Fruit fly (Drosophila melanogaster): ENCODE measurements around the gene Srp72.

Gene Srp72

DNA sequence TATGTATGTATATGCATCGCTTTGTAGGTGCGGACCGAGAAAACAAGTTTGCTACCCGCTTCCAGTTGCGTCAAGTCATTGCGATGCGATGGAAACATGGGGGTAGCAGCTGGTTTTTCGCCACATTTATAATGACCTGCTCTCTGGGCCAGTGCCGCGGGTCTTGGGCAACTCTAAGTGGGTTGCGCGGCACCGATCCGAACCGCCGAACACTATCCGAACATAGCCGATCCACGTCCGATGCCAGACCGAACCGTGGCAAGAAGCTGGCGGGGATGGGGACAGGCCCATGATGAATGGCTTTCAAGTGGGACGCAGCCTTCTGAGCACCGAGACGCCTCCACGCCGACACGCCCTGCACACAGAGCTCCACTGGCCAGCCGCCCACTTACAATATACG lies 15.6 kb downstream of the Srp72 start:
- TF ChIP-seq cic (GFP tag; optimal IDR thresholded peaks at IDR 0.05) (no peak), Hr96 (GFP tag; optimal IDR thresholded peaks at IDR 0.05) (no peak), ovo (GFP tag; optimal IDR thresholded peaks at IDR 0.05) (no peak), toe (GFP tag; optimal IDR thresholded peaks at IDR 0.05) (no peak), CG14711 (tag; optimal IDR thresholded peaks at IDR 0.05) (no peak), kay (GFP tag; ENCODE audit: borderline replicate concordance) (no peak), CG33017 (tag; optimal IDR thresholded peaks at IDR 0.05) (no peak), Mnt (GFP tag; optimal IDR thresholded peaks at IDR 0.05) (no peak), CG1620 (GFP tag; optimal IDR thresholded peaks at IDR 0.05) (no peak), CG12768 (GFP tag; optimal IDR thresholded peaks at IDR 0.05) (no peak), CG7045 (GFP tag; optimal IDR thresholded peaks at IDR 0.05) (no peak), CG5204 (GFP tag; optimal IDR thresholded peaks at IDR 0.05) (no peak), Clk (GFP tag; optimal IDR thresholded peaks at IDR 0.05) (no peak), CG11617 (GFP tag; optimal IDR thresholded peaks at IDR 0.05) (no peak), cnc (optimal IDR thresholded peaks at IDR 0.05) (no peak), tj (GFP tag; optimal IDR thresholded peaks at IDR 0.05) (no peak), Crg-1 (GFP tag; optimal IDR thresholded peaks at IDR 0.05) (no peak), bab1 (GFP tag; optimal IDR thresholded peaks at IDR 0.05) (no peak), CG7101 (tag; optimal IDR thresholded peaks at IDR 0.05) (no peak)

DNA sequence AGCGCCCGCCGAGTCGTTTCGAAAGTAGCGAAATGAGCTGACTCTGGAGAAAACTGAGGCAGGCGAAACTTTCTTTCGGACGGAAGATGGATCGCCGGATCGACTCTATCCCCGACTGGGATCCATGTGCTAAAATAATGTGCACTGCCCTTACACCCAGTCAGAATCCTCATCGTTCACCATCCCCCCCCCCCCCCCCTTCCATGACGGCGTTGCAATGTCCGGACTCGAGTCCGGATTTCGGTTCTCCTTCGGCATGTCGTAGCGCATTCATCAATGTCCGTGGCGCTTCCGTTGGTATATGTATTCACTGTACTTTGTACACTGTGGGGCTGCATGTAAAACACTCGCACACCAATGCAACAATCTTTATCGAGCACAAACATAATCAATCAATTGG lies 16.6 kb downstream of the Srp72 start:
- TF ChIP-seq CG33017 (tag; optimal IDR thresholded peaks at IDR 0.05): no peak
- no peak for TF ChIP-seq bab1 (GFP tag; optimal IDR thresholded peaks at IDR 0.05)
- TF ChIP-seq CG11617 (GFP tag; optimal IDR thresholded peaks at IDR 0.05): no peak
- no peak for TF ChIP-seq cic (GFP tag; optimal IDR thresholded peaks at IDR 0.05)
- TF ChIP-seq toe (GFP tag; optimal IDR thresholded peaks at IDR 0.05): no peak
- TF ChIP-seq Hr96 (GFP tag; optimal IDR thresholded peaks at IDR 0.05): no peak
- TF ChIP-seq Crg-1 (GFP tag; optimal IDR thresholded peaks at IDR 0.05): no peak

DNA sequence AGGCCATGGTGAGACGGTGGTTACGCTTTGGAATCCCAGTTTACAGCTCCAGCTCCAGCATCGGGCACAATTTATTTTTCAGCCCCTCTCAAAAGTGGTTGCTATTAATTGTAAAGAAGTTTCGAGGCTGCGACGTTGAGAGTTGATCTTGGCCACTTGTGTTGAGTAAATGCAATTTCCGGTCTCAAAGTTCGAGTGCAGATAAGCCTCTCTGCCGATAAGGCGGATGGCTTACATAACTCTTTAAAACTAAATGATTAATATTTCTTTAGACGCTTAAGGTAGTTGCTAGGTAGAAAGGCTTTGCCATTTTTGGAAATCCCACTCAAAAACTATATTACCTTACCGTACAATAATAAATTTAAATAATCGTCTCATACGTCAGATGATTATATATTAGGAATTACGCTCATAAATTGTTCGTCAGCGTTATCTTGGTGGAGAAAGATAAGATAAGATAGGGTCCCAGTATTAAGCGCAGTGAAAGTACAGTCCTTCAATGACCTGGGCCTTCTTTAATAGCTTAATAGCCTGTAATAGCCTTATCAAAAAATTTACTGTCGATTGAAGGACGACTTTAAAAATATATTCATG lies 17.1 kb downstream of the Srp72 start:
- TF ChIP-seq CG11617 (GFP tag; optimal IDR thresholded peaks at IDR 0.05) (no peak), ovo (GFP tag; optimal IDR thresholded peaks at IDR 0.05) (no peak), cic (GFP tag; optimal IDR thresholded peaks at IDR 0.05) (no peak), CG7101 (tag; optimal IDR thresholded peaks at IDR 0.05) (no peak), CG33017 (tag; optimal IDR thresholded peaks at IDR 0.05) (peak; percentile 25), CG14711 (tag; optimal IDR thresholded peaks at IDR 0.05) (no peak), tj (GFP tag; optimal IDR thresholded peaks at IDR 0.05) (no peak), cnc (optimal IDR thresholded peaks at IDR 0.05) (no peak), Crg-1 (GFP tag; optimal IDR thresholded peaks at IDR 0.05) (no peak), CG1620 (GFP tag; optimal IDR thresholded peaks at IDR 0.05) (no peak), bab1 (GFP tag; optimal IDR thresholded peaks at IDR 0.05) (no peak), CG12768 (GFP tag; optimal IDR thresholded peaks at IDR 0.05) (no peak), kay (GFP tag; ENCODE audit: borderline replicate concordance) (peak; percentile 78), toe (GFP tag; optimal IDR thresholded peaks at IDR 0.05) (no peak), Hr96 (GFP tag; optimal IDR thresholded peaks at IDR 0.05) (no peak), CG5204 (GFP tag; optimal IDR thresholded peaks at IDR 0.05) (peak; percentile 32), Clk (GFP tag; optimal IDR thresholded peaks at IDR 0.05) (no peak)

dm6 chr3R:20608199-20608598 lies 19.7 kb downstream of the Srp72 start:
- TF ChIP-seq cic (GFP tag; optimal IDR thresholded peaks at IDR 0.05) (no peak), pad (GFP tag; optimal IDR thresholded peaks at IDR 0.05) (no peak), bab1 (GFP tag; optimal IDR thresholded peaks at IDR 0.05) (no peak), CG11617 (GFP tag; optimal IDR thresholded peaks at IDR 0.05) (no peak), Mnt (GFP tag; optimal IDR thresholded peaks at IDR 0.05) (no peak), CG1620 (GFP tag; optimal IDR thresholded peaks at IDR 0.05) (no peak), CG33017 (tag; optimal IDR thresholded peaks at IDR 0.05) (no peak), CG5204 (GFP tag; optimal IDR thresholded peaks at IDR 0.05) (no peak), Crg-1 (GFP tag; optimal IDR thresholded peaks at IDR 0.05) (no peak), CG14711 (tag; optimal IDR thresholded peaks at IDR 0.05) (no peak), kay (GFP tag; ENCODE audit: borderline replicate concordance) (no peak)

dm6 chr3R:20616801-20617200 lies 28.3 kb downstream of the Srp72 start, which contains the start of gene CG15923:
CG15923 (minus strand) TSS chr3R:20616901.
- TF ChIP-seq CG5204 (GFP tag; optimal IDR thresholded peaks at IDR 0.05) (no peak), cic (GFP tag; optimal IDR thresholded peaks at IDR 0.05) (no peak), CG14711 (tag; optimal IDR thresholded peaks at IDR 0.05) (no peak), CG1620 (GFP tag; optimal IDR thresholded peaks at IDR 0.05) (no peak), bab1 (GFP tag; optimal IDR thresholded peaks at IDR 0.05) (no peak), Mnt (GFP tag; optimal IDR thresholded peaks at IDR 0.05) (no peak)

- TF ChIP-seq kay (GFP tag; ENCODE audit: borderline replicate concordance) (no peak), cic (GFP tag; optimal IDR thresholded peaks at IDR 0.05) (no peak), Clk (GFP tag; optimal IDR thresholded peaks at IDR 0.05) (no peak), Mnt (GFP tag; optimal IDR thresholded peaks at IDR 0.05) (no peak), ovo (GFP tag; optimal IDR thresholded peaks at IDR 0.05) (no peak), Hr96 (GFP tag; optimal IDR thresholded peaks at IDR 0.05) (no peak), cnc (optimal IDR thresholded peaks at IDR 0.05) (no peak), toe (GFP tag; optimal IDR thresholded peaks at IDR 0.05) (no peak), pad (GFP tag; optimal IDR thresholded peaks at IDR 0.05) (no peak), Crg-1 (GFP tag; optimal IDR thresholded peaks at IDR 0.05) (no peak), CG11617 (GFP tag; optimal IDR thresholded peaks at IDR 0.05) (no peak), bab1 (GFP tag; optimal IDR thresholded peaks at IDR 0.05) (no peak), CG7101 (tag; optimal IDR thresholded peaks at IDR 0.05) (no peak), CG14711 (tag; optimal IDR thresholded peaks at IDR 0.05) (no peak), CG12768 (GFP tag; optimal IDR thresholded peaks at IDR 0.05) (no peak), CG33017 (tag; optimal IDR thresholded peaks at IDR 0.05) (no peak), tj (GFP tag; optimal IDR thresholded peaks at IDR 0.05) (no peak), CG5204 (GFP tag; optimal IDR thresholded peaks at IDR 0.05) (no peak), CG7045 (GFP tag; optimal IDR thresholded peaks at IDR 0.05) (no peak)
Observed at dm6 chr3R:20617583-20617982, 29.1 kb downstream of the Srp72 start, which contains the start of gene CG5466. CG5466 (plus strand) TSS chr3R:20617883.

Measured in whole organism, adult.